Worm (Caenorhabditis elegans) whole organism, L2 larva: ENCODE measurements around the gene Y43C5B.2.
A peak's percentile ranks its signal among the peaks of the same experiment; 100 is the strongest.

Source experiments
- C34F6.9 ChIP-seq: fragments of 150-350 bp; optimal IDR thresholded peaks from 2 replicates; lab custom pipeline; 2014; ENCODE audit warnings: missing biosample characterization, missing genetic modification characterization
- F13H6.1 ChIP-seq: sonication (generic microtip); optimal IDR thresholded peaks from 2 replicates; lab custom pipeline; 2016; ENCODE audit warnings: missing genetic modification characterization, missing compliant biosample characterization
- R02D3.7 ChIP-seq: fragments of 150-350 bp; optimal IDR thresholded peaks from 2 replicates; lab custom pipeline; 2014; ENCODE audit warnings: missing biosample characterization, missing genetic modification characterization
- Y55F3AM.14 ChIP-seq: fragments of 200-800 bp; sonication (Bioruptor generic); optimal IDR thresholded peaks from 2 replicates; lab custom pipeline; 2018; ENCODE audit warnings: mild to moderate bottlenecking, missing genetic modification characterization, missing compliant biosample characterization
- ZK546.5 ChIP-seq: sonication (generic microtip); optimal IDR thresholded peaks from 2 replicates; lab custom pipeline; 2017; ENCODE audit warnings: missing biosample characterization, missing genetic modification characterization
- aly-2 ChIP-seq: fragments of 150-350 bp; optimal IDR thresholded peaks from 2 replicates; lab custom pipeline; 2014; ENCODE audit warnings: missing biosample characterization, missing genetic modification characterization
- ama-1 ChIP-seq: fragments of 150-350 bp; optimal IDR thresholded peaks from 2 replicates; lab custom pipeline; 2018; ENCODE audit warnings: inconsistent platforms
- blmp-1 ChIP-seq: sonication (generic microtip); optimal IDR thresholded peaks from 2 replicates; lab custom pipeline; 2017; ENCODE audit warnings: missing genetic modification characterization, mild to moderate bottlenecking, missing compliant biosample characterization, antibody characterized with exemption, moderate library complexity; ENCODE audit not compliant: insufficient read depth
- crh-2 ChIP-seq: sonication (generic microtip); optimal IDR thresholded peaks from 2 replicates; lab custom pipeline; 2017; ENCODE audit warnings: missing biosample characterization, missing genetic modification characterization
- egl-27 ChIP-seq: sonication (generic microtip); optimal IDR thresholded peaks from 3 replicates; lab custom pipeline; 2017; ENCODE audit warnings: missing biosample characterization, missing genetic modification reagents, missing genetic modification characterization
- elt-3 ChIP-seq: sonication (generic microtip); optimal IDR thresholded peaks from 2 replicates; lab custom pipeline; 2017; ENCODE audit warnings: missing biosample characterization, missing genetic modification characterization
- fos-1 ChIP-seq: fragments of 150-350 bp; optimal IDR thresholded peaks from 2 replicates; lab custom pipeline; 2014; ENCODE audit warnings: missing biosample characterization, missing genetic modification characterization
- lin-11 ChIP-seq: fragments of 150-350 bp; sonication (generic microtip); optimal IDR thresholded peaks from 2 replicates; lab custom pipeline; 2014; ENCODE audit warnings: missing biosample characterization, missing genetic modification characterization, inconsistent platforms, mixed read lengths
- lin-13 ChIP-seq: fragments of 150-350 bp; optimal IDR thresholded peaks from 2 replicates; lab custom pipeline; 2014; ENCODE audit warnings: missing biosample characterization, missing genetic modification reagents, missing genetic modification characterization
- lin-39 ChIP-seq: fragments of 150-350 bp; optimal IDR thresholded peaks from 2 replicates; lab custom pipeline; 2014; ENCODE audit warnings: missing biosample characterization, missing genetic modification reagents, missing genetic modification characterization
- lsy-2 ChIP-seq, 2 experiments: fragments of 150-350 bp in 1 of 2; sonication (generic microtip) in 1 of 2; optimal IDR thresholded peaks; 2 replicates each; lab custom pipeline; 2014 to 2017; ENCODE audit warnings: missing biosample characterization in 2 of 2, missing genetic modification characterization in 2 of 2
- mbf-1 ChIP-seq: sonication (generic microtip); optimal IDR thresholded peaks from 2 replicates; lab custom pipeline; 2017; ENCODE audit warnings: missing biosample characterization, missing genetic modification characterization
- mdl-1 ChIP-seq, 2 experiments: fragments of 150-350 bp in 1 of 2; sonication (generic microtip) in 1 of 2; optimal IDR thresholded peaks; 2 replicates each; lab custom pipeline; 2017; ENCODE audit warnings: missing biosample characterization in 2 of 2, missing genetic modification characterization in 2 of 2
- nhr-11 ChIP-seq: fragments of 150-350 bp; optimal IDR thresholded peaks from 2 replicates; lab custom pipeline; 2014; ENCODE audit warnings: missing biosample characterization, missing genetic modification characterization
- nhr-12 ChIP-seq: fragments of 150-350 bp; optimal IDR thresholded peaks from 2 replicates; lab custom pipeline; 2014; ENCODE audit warnings: missing biosample characterization, missing genetic modification characterization
- nhr-129 ChIP-seq: fragments of 150-350 bp; optimal IDR thresholded peaks from 2 replicates; lab custom pipeline; 2014; ENCODE audit warnings: missing biosample characterization, missing genetic modification characterization
- nhr-21 ChIP-seq: fragments of 150-350 bp; optimal IDR thresholded peaks from 2 replicates; lab custom pipeline; 2014; ENCODE audit warnings: missing biosample characterization, missing genetic modification characterization
- nhr-23 ChIP-seq: fragments of 150-350 bp; optimal IDR thresholded peaks from 2 replicates; lab custom pipeline; 2014; ENCODE audit warnings: missing biosample characterization, missing genetic modification reagents, missing genetic modification characterization
- nhr-25 ChIP-seq: fragments of 150-350 bp; sonication (generic microtip); optimal IDR thresholded peaks from 3 replicates; lab custom pipeline; 2014; ENCODE audit warnings: missing biosample characterization, missing genetic modification characterization
- nhr-6 ChIP-seq: fragments of 150-350 bp; optimal IDR thresholded peaks from 2 replicates; lab custom pipeline; 2014; ENCODE audit warnings: missing biosample characterization, missing genetic modification characterization
- nhr-77 ChIP-seq: fragments of 150-350 bp; optimal IDR thresholded peaks from 2 replicates; lab custom pipeline; 2014; ENCODE audit warnings: missing biosample characterization, missing genetic modification characterization
- sem-4 ChIP-seq: fragments of 150-350 bp; optimal IDR thresholded peaks from 2 replicates; lab custom pipeline; 2014; ENCODE audit warnings: missing biosample characterization, missing genetic modification reagents, missing genetic modification characterization
- skn-1 ChIP-seq: sonication (generic microtip); optimal IDR thresholded peaks from 2 replicates; lab custom pipeline; 2017; ENCODE audit warnings: missing biosample characterization, missing genetic modification characterization
- sma-3 ChIP-seq: sonication (generic microtip); optimal IDR thresholded peaks from 2 replicates; lab custom pipeline; 2016; ENCODE audit warnings: missing genetic modification reagents, missing genetic modification characterization, missing compliant biosample characterization
- sma-9 ChIP-seq, 2 experiments: fragments of 150-350 bp in 1 of 2; sonication (generic microtip) in 1 of 2; optimal IDR thresholded peaks; 2 replicates each; lab custom pipeline; 2014 to 2016; ENCODE audit warnings: missing genetic modification characterization in 2 of 2, mild to moderate bottlenecking in 1 of 2, missing biosample characterization in 1 of 2, missing compliant biosample characterization in 1 of 2, missing genetic modification reagents in 1 of 2, moderate library complexity in 1 of 2
- snpc-4 ChIP-seq: fragments of 150-350 bp; optimal IDR thresholded peaks from 2 replicates; lab custom pipeline; 2014; ENCODE audit warnings: missing biosample characterization, missing genetic modification characterization
- unc-55 ChIP-seq: fragments of 150-350 bp; sonication (generic microtip); optimal IDR thresholded peaks from 3 replicates; lab custom pipeline; 2014; ENCODE audit warnings: missing biosample characterization, missing genetic modification reagents, missing genetic modification characterization
- unc-62 ChIP-seq: fragments of 150-350 bp; optimal IDR thresholded peaks from 2 replicates; lab custom pipeline; 2014; ENCODE audit warnings: missing biosample characterization, missing genetic modification reagents, missing genetic modification characterization
- zag-1 ChIP-seq: fragments of 150-350 bp; optimal IDR thresholded peaks from 2 replicates; lab custom pipeline; 2014; ENCODE audit warnings: missing biosample characterization, missing genetic modification characterization
- ztf-11 ChIP-seq: sonication (generic microtip); optimal IDR thresholded peaks from 2 replicates; lab custom pipeline; 2017; ENCODE audit warnings: missing biosample characterization, missing genetic modification characterization

Y43C5B.2 gene

DNA sequence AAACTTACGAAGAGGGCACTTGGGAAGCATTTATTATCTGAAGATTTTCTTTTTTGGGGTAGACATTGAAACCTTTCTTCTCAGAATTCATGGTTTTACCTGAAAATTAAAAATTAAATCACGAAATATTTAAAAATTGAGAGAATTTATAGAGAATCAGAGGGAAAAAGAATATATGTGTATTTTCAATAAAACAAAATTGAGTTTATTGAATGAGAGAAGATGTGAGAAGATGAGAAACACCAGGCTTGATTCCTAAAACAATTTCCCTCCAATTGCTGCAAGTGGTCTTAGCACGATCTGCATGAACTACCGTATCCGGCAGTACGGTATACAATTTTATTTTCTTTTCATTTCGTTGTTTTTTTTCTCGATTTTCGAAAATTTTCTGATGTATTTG lies 4.9 kb upstream of the Y43C5B.2 start, which contains the start of gene R11A8.1:
Gene R11A8.1 (minus strand): TSS at position 101 of the 400 bp plus-strand sequence.
- no peak for TF ChIP-seq lin-11 (tag; lab: Kevin White, UChicago)
- no peak for TF ChIP-seq C34F6.9 (tag; lab: Kevin White, UChicago)
- TF ChIP-seq skn-1 (tag; lab: Kevin White, UChicago) = no peak
- TF ChIP-seq ZK546.5 (tag; lab: Kevin White, UChicago) = no peak

DNA sequence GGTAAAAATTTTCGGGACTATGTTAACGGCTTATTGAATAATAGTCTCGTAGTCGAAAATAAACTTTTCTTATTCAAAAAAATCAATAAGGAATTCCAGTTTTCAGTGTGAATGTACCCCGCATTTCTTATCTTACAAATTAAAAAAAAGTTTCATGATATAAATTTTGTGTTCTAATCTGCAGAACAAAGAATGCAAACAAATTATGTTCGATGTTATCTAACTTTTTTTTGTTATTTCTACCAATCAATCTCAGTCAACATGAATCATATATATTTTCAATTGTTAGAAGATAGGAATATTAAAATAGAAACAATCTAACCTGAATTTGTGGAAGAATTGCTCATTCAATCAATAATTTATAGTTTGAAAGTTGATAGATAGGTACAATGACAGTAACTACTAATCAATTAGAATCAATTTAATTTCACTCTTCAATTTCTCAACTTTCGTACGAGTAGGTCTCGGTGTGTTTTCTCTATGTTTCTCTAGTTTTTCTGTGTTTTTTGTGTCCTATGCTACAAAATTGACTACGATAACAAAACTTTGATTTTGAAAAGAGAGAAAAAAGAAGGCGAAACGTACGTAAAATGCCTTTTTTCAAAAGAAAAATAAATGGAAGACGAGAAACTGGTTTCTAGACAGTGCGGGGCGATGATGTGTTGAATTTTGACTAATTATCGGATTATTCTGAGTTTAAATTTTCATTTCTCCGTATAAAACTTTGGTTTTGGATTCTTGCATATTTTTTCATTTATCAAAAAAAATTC lies 2.1 kb downstream of the Y43C5B.2 start, which contains the start of the genes unc-43 and Y43C5B.3:
Gene unc-43 (minus strand): TSS at position 347 of the 770 bp plus-strand sequence.
Gene Y43C5B.3 (plus strand): TSS at position 720 of the 770 bp plus-strand sequence.
- TF ChIP-seq crh-2 (tag; lab: Kevin White, UChicago) (peak; percentile 5), ztf-11 (tag; lab: Kevin White, UChicago) (no peak), fos-1 (tag; lab: Kevin White, UChicago) (peak; percentile 62), nhr-25 (tag; lab: Kevin White, UChicago) (no peak), blmp-1 (tag; lab: Kevin White, UChicago) (peak; percentile 70)

DNA sequence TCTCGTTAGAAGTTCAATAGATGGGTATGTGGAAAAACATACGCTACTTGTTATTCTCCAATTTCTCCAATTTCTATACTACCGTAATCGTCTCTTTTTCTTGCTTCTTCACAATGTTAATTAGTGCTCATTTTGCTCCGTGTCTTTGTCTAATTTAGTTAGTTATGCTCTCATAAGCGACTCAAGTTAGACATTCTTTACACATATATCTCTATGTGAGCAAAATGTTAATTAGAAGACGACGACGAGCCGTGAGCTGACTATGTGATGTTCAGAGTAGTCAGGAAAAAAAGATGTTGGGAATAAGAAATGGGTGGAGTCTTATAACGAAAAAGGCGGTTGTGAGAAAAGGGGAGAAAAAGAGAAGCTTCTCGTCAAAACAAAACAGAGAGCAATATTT lies 4.6 kb downstream of the Y43C5B.2 start:
- TF ChIP-seq crh-2 (tag; lab: Kevin White, UChicago) (peak; percentile 67), Y55F3AM.14 (no peak)
- TF ChIP-seq, all 48 proteins: peak for 1

DNA sequence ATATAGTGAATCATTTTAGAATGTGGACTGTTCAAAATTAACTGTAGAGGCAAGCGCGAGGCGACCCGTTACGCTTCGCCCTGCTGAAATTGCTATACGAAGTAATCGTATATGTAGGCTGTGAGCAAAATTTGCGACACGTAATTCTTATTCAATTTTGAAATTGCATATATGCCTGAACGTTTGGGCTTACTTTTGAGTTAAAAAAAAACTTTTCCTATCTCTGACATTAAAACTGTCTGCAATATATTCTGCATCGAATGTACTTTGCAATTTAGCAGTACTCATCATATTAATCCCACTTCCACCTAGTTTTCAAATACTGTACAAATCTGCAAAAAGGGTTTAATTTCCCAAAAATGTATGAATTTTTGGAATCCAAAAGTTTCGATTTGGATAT lies 5.2 kb downstream of the Y43C5B.2 start:
- TF ChIP-seq mdl-1 (tag; optimal IDR thresholded peaks at IDR 0.05; lab: Kevin White, UChicago) (no peak), F13H6.1 (tag; lab: Kevin White, UChicago) (no peak), lin-39 (no peak), lsy-2 (tag; optimal IDR thresholded peaks at IDR 0.05; lab: Kevin White, UChicago) (no peak), sma-3 (GFP tag; lab: Kevin White, UChicago) (no peak), nhr-21 (tag; lab: Kevin White, UChicago) (no peak), unc-62 (GFP tag; lab: Kevin White, UChicago) (no peak), skn-1 (tag; lab: Kevin White, UChicago) (no peak), mbf-1 (no peak), nhr-6 (tag; lab: Kevin White, UChicago) (no peak), ZK546.5 (tag; lab: Kevin White, UChicago) (no peak), nhr-11 (tag; lab: Kevin White, UChicago) (no peak), snpc-4 (tag; lab: Kevin White, UChicago) (no peak)

DNA sequence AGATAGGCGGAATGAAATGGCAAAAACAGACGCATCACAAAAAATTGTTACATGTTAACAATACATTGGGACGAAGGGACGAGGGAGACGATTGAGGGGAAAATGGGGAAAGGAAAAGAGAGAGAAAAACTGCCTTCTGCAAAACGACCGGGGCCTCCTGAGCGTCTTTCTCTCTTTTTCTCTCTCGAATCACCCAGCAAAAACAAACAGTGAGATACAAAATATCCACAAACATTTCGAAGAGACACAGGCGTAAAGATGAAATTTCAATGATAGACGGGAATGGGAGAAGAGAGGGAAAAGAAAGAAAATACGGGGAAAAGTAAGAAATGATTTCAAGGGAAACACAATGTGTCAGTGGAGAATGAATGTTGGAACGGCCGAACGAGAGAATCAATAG lies 6.2 kb downstream of the Y43C5B.2 start:
- no peak for TF ChIP-seq nhr-12 (tag; lab: Kevin White, UChicago)
- no peak for TF ChIP-seq snpc-4 (tag; lab: Kevin White, UChicago)
- TF ChIP-seq ztf-11 (tag; lab: Kevin White, UChicago) = no peak
- no peak for TF ChIP-seq mbf-1
- TF ChIP-seq crh-2 (tag; lab: Kevin White, UChicago) = peak; percentile 89
- no peak for TF ChIP-seq nhr-77 (tag; lab: Kevin White, UChicago)
- TF ChIP-seq nhr-129 (tag; lab: Kevin White, UChicago) = peak; percentile 82
- TF ChIP-seq zag-1 (tag; lab: Kevin White, UChicago) = peak; percentile 12
- no peak for TF ChIP-seq R02D3.7
- no peak for TF ChIP-seq lin-39
- peak; percentile 61 for TF ChIP-seq sma-9 (GFP tag; optimal IDR thresholded peaks at IDR 0.05; lab: Kevin White, UChicago)
- TF ChIP-seq sma-9 (tag; optimal IDR thresholded peaks at IDR 0.05; lab: Kevin White, UChicago) = no peak
- TF ChIP-seq sma-3 (GFP tag; lab: Kevin White, UChicago) = peak; percentile 2
- TF ChIP-seq nhr-23 (tag; lab: Kevin White, UChicago) = no peak
- TF ChIP-seq nhr-25 (tag; lab: Kevin White, UChicago) = peak; percentile 52
- peak; percentile 45 for TF ChIP-seq blmp-1 (tag; lab: Kevin White, UChicago)
- peak; percentile 71 for TF ChIP-seq unc-55
- peak; percentile 22 for TF ChIP-seq egl-27 (tag; lab: Kevin White, UChicago)
- TF ChIP-seq nhr-6 (tag; lab: Kevin White, UChicago) = peak; percentile 31
- peak; percentile 69 for TF ChIP-seq F13H6.1 (tag; lab: Kevin White, UChicago)
- peak; percentile 9 for TF ChIP-seq ama-1 (lab: Kevin White, UChicago)
- peak; percentile 85 for TF ChIP-seq C34F6.9 (tag; lab: Kevin White, UChicago)
- no peak for TF ChIP-seq elt-3 (tag; lab: Kevin White, UChicago)
- peak; percentile 12 to 64 for TF ChIP-seq lsy-2 (tag; optimal IDR thresholded peaks at IDR 0.05; lab: Kevin White, UChicago)
- peak; percentile 68 for TF ChIP-seq fos-1 (tag; lab: Kevin White, UChicago)
- TF ChIP-seq nhr-21 (tag; lab: Kevin White, UChicago) = peak; percentile 43
- TF ChIP-seq aly-2 (tag; lab: Kevin White, UChicago) = no peak
- TF ChIP-seq lin-13 = peak; percentile 33
- TF ChIP-seq sem-4 = peak; percentile 40
- TF ChIP-seq, all 48 proteins: peak for 18
